Fruit fly (Drosophila melanogaster) whole organism, embryonic: Measurements from ENCODE around the gene Hap40.

ENCODE experiments used
- BEAF-32 ChIP-seq: fragments of 200-800 bp; sonication (Bioruptor generic); optimal IDR thresholded peaks from 3 replicates; lab custom pipeline; 2017; ENCODE audit warnings: missing biosample characterization, missing genetic modification characterization, mild to moderate bottlenecking, moderate library complexity, missing genetic modification reagents
- CG10267 ChIP-seq: fragments of 200-800 bp; sonication (Bioruptor generic); optimal IDR thresholded peaks from 2 replicates; lab custom pipeline; 2018; ENCODE audit warnings: missing biosample characterization, mild to moderate bottlenecking, missing genetic modification characterization, moderate library complexity
- CG11093 ChIP-seq: fragments of 200-800 bp; sonication (Bioruptor generic); IDR thresholded peaks from 3 replicates; pipeline ENCODE4 v1.3.6; 2022; ENCODE audit warnings: missing biosample characterization, missing genetic modification characterization
- CG11696 ChIP-seq: fragments of 200-800 bp; sonication (Bioruptor generic); IDR thresholded peaks from 2 replicates; pipeline ENCODE4 v1.3.6; 2022; ENCODE audit warnings: missing biosample characterization, missing genetic modification characterization
- CG12104 ChIP-seq: fragments of 200-800 bp; sonication (Bioruptor generic); optimal IDR thresholded peaks from 3 replicates; lab custom pipeline; 2016; ENCODE audit warnings: missing biosample characterization, missing genetic modification characterization
- CG14441 ChIP-seq: fragments of 200-800 bp; sonication (Bioruptor generic); IDR thresholded peaks from 2 replicates; pipeline ENCODE4 v1.3.6; 2022; ENCODE audit warnings: missing biosample characterization, missing genetic modification characterization
- CG2202 ChIP-seq: fragments of 200-800 bp; sonication (Bioruptor generic); optimal IDR thresholded peaks from 2 replicates; lab custom pipeline; 2018; ENCODE audit warnings: missing biosample characterization, mild to moderate bottlenecking, missing genetic modification characterization
- CG31224 ChIP-seq: fragments of 200-800 bp; sonication (Bioruptor generic); IDR thresholded peaks from 2 replicates; pipeline ENCODE4 v1.3.6; 2022; ENCODE audit warnings: missing biosample characterization, missing genetic modification characterization
- CG31388 ChIP-seq: fragments of 200-800 bp; sonication (Bioruptor generic); optimal IDR thresholded peaks from 2 replicates; lab custom pipeline; 2016; ENCODE audit warnings: missing biosample characterization, missing genetic modification characterization
- CG31441 ChIP-seq: fragments of 200-800 bp; sonication (Bioruptor generic); IDR thresholded peaks from 2 replicates; pipeline ENCODE4 v1.3.6; 2022; ENCODE audit warnings: missing biosample characterization, missing genetic modification characterization
- CG34224 ChIP-seq: fragments of 200-800 bp; sonication (Bioruptor generic); IDR thresholded peaks from 3 replicates; pipeline ENCODE4 v1.3.6; 2022; ENCODE audit warnings: missing biosample characterization, missing genetic modification characterization; ENCODE audit not compliant: partially characterized antibody
- CG3726 ChIP-seq: fragments of 200-800 bp; sonication (Bioruptor generic); IDR thresholded peaks from 3 replicates; pipeline ENCODE4, ENCODE4 v1.3.6; 2022; ENCODE audit warnings: missing biosample characterization, missing genetic modification characterization
- CG4617 ChIP-seq: fragments of 200-800 bp; sonication (Bioruptor generic); optimal IDR thresholded peaks from 3 replicates; lab custom pipeline; 2016; ENCODE audit warnings: missing biosample characterization, missing genetic modification characterization, borderline replicate concordance
- CG4730 ChIP-seq: fragments of 200-800 bp; sonication (Bioruptor generic); IDR thresholded peaks from 2 replicates; pipeline ENCODE4 v1.3.6; 2022; ENCODE audit warnings: missing biosample characterization, missing genetic modification characterization
- CG5953 ChIP-seq: fragments of 200-800 bp; sonication (Bioruptor generic); IDR thresholded peaks from 2 replicates; pipeline ENCODE4 v1.3.6; 2022; ENCODE audit warnings: missing biosample characterization, missing genetic modification characterization
- CG6813 ChIP-seq: fragments of 200-800 bp; sonication (Bioruptor generic); optimal IDR thresholded peaks from 2 replicates; lab custom pipeline; 2017; ENCODE audit warnings: missing biosample characterization, missing genetic modification characterization, mild to moderate bottlenecking, moderate library complexity, missing genetic modification reagents
- CG7372 ChIP-seq: fragments of 200-800 bp; sonication (Bioruptor generic); IDR thresholded peaks from 2 replicates; pipeline ENCODE4 v1.3.6; 2022; ENCODE audit warnings: missing biosample characterization, missing genetic modification characterization
- CG8281 ChIP-seq: fragments of 200-800 bp; sonication (Bioruptor generic); optimal IDR thresholded peaks from 2 replicates; lab custom pipeline; 2018; ENCODE audit warnings: missing biosample characterization, mild to moderate bottlenecking, missing genetic modification characterization, moderate library complexity
- Chrac-16 ChIP-seq: fragments of 200-800 bp; sonication (Bioruptor generic); optimal IDR thresholded peaks from 3 replicates; lab custom pipeline; 2016; ENCODE audit warnings: missing biosample characterization, missing genetic modification characterization
- CoRest ChIP-seq: fragments of 200-800 bp; sonication (Bioruptor generic); optimal IDR thresholded peaks from 3 replicates; lab custom pipeline; 2018; ENCODE audit warnings: missing biosample characterization, mild to moderate bottlenecking, missing genetic modification characterization, moderate library complexity
- Dll ChIP-seq: fragments of 200-800 bp; sonication (Bioruptor generic); IDR thresholded peaks from 4 replicates; pipeline ENCODE4 v1.3.6; 2022; ENCODE audit warnings: missing biosample characterization, missing genetic modification characterization; ENCODE audit not compliant: partially characterized antibody
- Ets65A ChIP-seq: fragments of 200-800 bp; sonication (Bioruptor generic); peaks from one replicate; lab custom pipeline; 2016; ENCODE audit warnings: missing biosample characterization, missing genetic modification characterization
- Gsc ChIP-seq: fragments of 200-800 bp; sonication (Bioruptor generic); IDR thresholded peaks from 2 replicates; pipeline ENCODE4 v1.3.6; 2022; ENCODE audit warnings: missing biosample characterization, missing genetic modification characterization
- Hr51 ChIP-seq, 2 experiments: fragments of 200-800 bp; sonication (Bioruptor generic); optimal IDR thresholded peaks; 2 replicates in 1 of 2; 3 replicates in 1 of 2; lab custom pipeline; 2016 to 2018; ENCODE audit warnings: missing biosample characterization in 2 of 2, missing genetic modification characterization in 2 of 2, mild to moderate bottlenecking in 1 of 2, moderate library complexity in 1 of 2
- MBD-R2 ChIP-seq: fragments of 200-800 bp; sonication (Bioruptor generic); IDR thresholded peaks from 2 replicates; pipeline ENCODE4 v1.3.6; 2022; ENCODE audit warnings: missing biosample characterization, missing genetic modification characterization
- MTF-1 ChIP-seq: fragments of 200-800 bp; sonication (Bioruptor generic); optimal IDR thresholded peaks from 2 replicates; lab custom pipeline; 2018; ENCODE audit warnings: missing biosample characterization, mild to moderate bottlenecking, missing genetic modification characterization, borderline replicate concordance
- Max ChIP-seq: fragments of 200-800 bp; sonication (Bioruptor generic); optimal IDR thresholded peaks from 2 replicates; lab custom pipeline; 2016; ENCODE audit warnings: missing biosample characterization, mild to moderate bottlenecking, missing genetic modification characterization
- Med ChIP-seq: fragments of 200-800 bp; sonication (Bioruptor generic); peaks from one replicate; lab custom pipeline; 2016; ENCODE audit warnings: missing biosample characterization, missing genetic modification characterization, mild to moderate bottlenecking, inconsistent platforms, moderate library complexity
- Scr ChIP-seq: fragments of 200-800 bp; sonication (Bioruptor generic); IDR thresholded peaks from 2 replicates; pipeline ENCODE4 v1.3.6; 2022; ENCODE audit warnings: missing biosample characterization, missing genetic modification characterization; ENCODE audit not compliant: partially characterized antibody
- al ChIP-seq: fragments of 200-800 bp; sonication (Bioruptor generic); IDR thresholded peaks from 2 replicates; pipeline ENCODE4 v1.3.6; 2022; ENCODE audit warnings: missing biosample characterization, missing genetic modification characterization
- az2 ChIP-seq: fragments of 200-800 bp; sonication (Bioruptor generic); optimal IDR thresholded peaks from 3 replicates; lab custom pipeline; 2016; ENCODE audit warnings: missing biosample characterization, missing genetic modification characterization
- bab2 ChIP-seq: fragments of 200-800 bp; sonication (Bioruptor generic); optimal IDR thresholded peaks from 2 replicates; lab custom pipeline; 2016; ENCODE audit warnings: missing biosample characterization, missing genetic modification characterization
- crc ChIP-seq: fragments of 200-800 bp; sonication (Bioruptor generic); optimal IDR thresholded peaks from 2 replicates; lab custom pipeline; 2016; ENCODE audit warnings: missing biosample characterization, missing genetic modification characterization
- dmrt99B ChIP-seq: fragments of 200-800 bp; sonication (Bioruptor generic); optimal IDR thresholded peaks from 2 replicates; lab custom pipeline; 2018; ENCODE audit warnings: missing biosample characterization, mild to moderate bottlenecking, missing genetic modification characterization, moderate library complexity
- gcm2 ChIP-seq: fragments of 200-800 bp; sonication (Bioruptor generic); optimal IDR thresholded peaks from 2 replicates; lab custom pipeline; 2016; ENCODE audit warnings: missing biosample characterization, missing genetic modification characterization
- gsb-n ChIP-seq: fragments of 200-800 bp; sonication (Bioruptor generic); optimal IDR thresholded peaks from 3 replicates; lab custom pipeline; 2018; ENCODE audit warnings: missing biosample characterization, mild to moderate bottlenecking, missing genetic modification characterization
- h ChIP-seq: fragments of >200 bp; optimal IDR thresholded peaks from 2 replicates; lab custom pipeline; 2017
- nerfin-2 ChIP-seq: fragments of 200-800 bp; sonication (Bioruptor generic); IDR thresholded peaks from 2 replicates; pipeline ENCODE4 v1.3.6; 2022; ENCODE audit warnings: missing biosample characterization, missing genetic modification characterization; ENCODE audit not compliant: partially characterized antibody
- onecut ChIP-seq: fragments of 200-800 bp; sonication (Bioruptor generic); IDR thresholded peaks from 2 replicates; pipeline ENCODE4 v1.3.6; 2022; ENCODE audit warnings: missing biosample characterization, missing genetic modification characterization
- p53 ChIP-seq: fragments of 200-800 bp; sonication (Bioruptor generic); optimal IDR thresholded peaks from 2 replicates; lab custom pipeline; 2016; ENCODE audit warnings: missing biosample characterization, missing genetic modification characterization
- salm ChIP-seq: fragments of 200-800 bp; sonication (Bioruptor generic); optimal IDR thresholded peaks from 2 replicates; lab custom pipeline; 2018; ENCODE audit warnings: missing biosample characterization, mild to moderate bottlenecking, missing genetic modification characterization
- sima ChIP-seq: fragments of 200-800 bp; sonication (Bioruptor generic); optimal IDR thresholded peaks from 2 replicates; lab custom pipeline; 2016; ENCODE audit warnings: missing biosample characterization, missing genetic modification characterization
- sr ChIP-seq: fragments of 200-800 bp; sonication (Bioruptor generic); IDR thresholded peaks from 3 replicates; pipeline ENCODE4 v1.3.6; 2022; ENCODE audit warnings: missing biosample characterization, missing genetic modification characterization
- tgo ChIP-seq: fragments of 200-800 bp; sonication (Bioruptor generic); IDR thresholded peaks from 3 replicates; pipeline ENCODE4 v1.3.6; 2022; ENCODE audit warnings: missing biosample characterization, missing genetic modification characterization
- twi ChIP-seq: fragments of 200-800 bp; optimal IDR thresholded peaks from 2 replicates; lab custom pipeline; 2019; ENCODE audit warnings: missing biosample characterization, mild to moderate bottlenecking, missing genetic modification characterization, moderate library complexity
- usp ChIP-seq: fragments of >200 bp; optimal IDR thresholded peaks from 2 replicates; lab custom pipeline; 2017; ENCODE audit warnings: missing biosample characterization, missing genetic modification characterization
- vfl ChIP-seq: fragments of 200-800 bp; sonication (Bioruptor generic); optimal IDR thresholded peaks from 2 replicates; lab custom pipeline; 2016; ENCODE audit warnings: missing biosample characterization, missing genetic modification characterization
- vvl ChIP-seq: fragments of 200-800 bp; sonication (Bioruptor generic); IDR thresholded peaks from 2 replicates; pipeline ENCODE4 v1.3.6; 2022; ENCODE audit warnings: missing biosample characterization, missing genetic modification characterization
- yki ChIP-seq: fragments of >200 bp; optimal IDR thresholded peaks from 3 replicates; lab custom pipeline; 2018

Hap40 gene

DNA sequence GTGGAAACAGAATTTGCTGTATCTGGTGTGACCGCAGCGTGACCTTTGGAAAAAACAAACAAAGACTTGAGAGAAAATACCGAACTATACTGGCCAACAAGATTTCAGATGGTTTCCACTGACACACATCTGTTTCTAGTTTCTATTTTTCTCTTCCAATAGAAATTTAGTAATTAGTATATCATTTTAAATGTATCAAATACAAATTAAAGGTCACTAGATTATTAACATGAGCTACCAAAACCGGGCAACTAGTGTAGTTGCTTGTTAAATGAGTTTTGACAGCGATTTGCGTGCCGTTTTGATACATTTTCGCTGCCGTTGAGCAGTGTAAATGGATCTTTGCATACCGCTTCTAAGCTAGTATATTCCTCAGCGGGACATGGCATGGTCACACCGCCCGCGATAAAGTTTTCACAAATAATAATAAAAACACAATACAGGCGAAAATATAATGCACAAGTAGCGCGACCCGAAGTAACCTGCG, at the start of gene Hap40, which contains the start of gene Pis (continued):
- TF ChIP-seq gsb-n (tag; lab: Kevin White, UChicago) (peak; percentile 45), al (GFP tag; lab: Robert Waterston, UW) (peak; percentile 58), Scr (GFP tag; lab: Robert Waterston, UW) (no peak), CG5953 (GFP tag; lab: Robert Waterston, UW) (no peak), MTF-1 (GFP tag; lab: Kevin White, UChicago) (no peak), CG4730 (peak; percentile 39; the same call in 1 of the 2 replicates), CG31441 (GFP tag; lab: Robert Waterston, UW) (peak; percentile 75), bab2 (GFP tag; lab: Kevin White, UChicago) (peak; percentile 35), MBD-R2 (peak; percentile 48; the same call in 1 of the 2 replicates), CG2202 (tag; lab: Kevin White, UChicago) (no peak), Max (GFP tag; lab: Kevin White, UChicago) (peak; percentile 63), sr (GFP tag; lab: Robert Waterston, UW) (no peak), Chrac-16 (GFP tag; lab: Kevin White, UChicago) (peak; percentile 74), CG31224 (GFP tag; lab: Robert Waterston, UW) (peak; percentile 58), sima (GFP tag; lab: Kevin White, UChicago) (no peak), onecut (GFP tag; lab: Robert Waterston, UW) (peak; percentile 41), CG34224 (no peak), CG11093 (GFP tag; lab: Robert Waterston, UW) (peak; percentile 76; the same call in 2 of the 3 replicates), Hr51 (GFP tag; optimal IDR thresholded peaks at IDR 0.05; lab: Kevin White, UChicago) (peak; percentile 43 to 73), crc (GFP tag; lab: Kevin White, UChicago) (no peak), CG8281 (peak; percentile 37), gcm2 (GFP tag; lab: Kevin White, UChicago) (no peak), nerfin-2 (GFP tag; lab: Robert Waterston, UW) (no peak), yki (lab: Kevin White, UChicago) (no peak), CG3726 (GFP tag; lab: Robert Waterston, UW) (0 out of 3 replicates have a peak, but pooled peaks have one; percentile 22), CG14441 (GFP tag; lab: Robert Waterston, UW) (peak; percentile 74), h (lab: Kevin White, UChicago) (no peak), usp (GFP tag; lab: Kevin White, UChicago) (no peak), az2 (GFP tag; lab: Kevin White, UChicago) (peak; percentile 44), tgo (GFP tag; lab: Robert Waterston, UW) (peak; percentile 78), vfl (GFP tag; lab: Kevin White, UChicago) (peak; percentile 43), twi (tag; lab: Kevin White, UChicago) (peak; percentile 63)
- TF ChIP-seq, all 482 proteins: peak for 278

DNA sequence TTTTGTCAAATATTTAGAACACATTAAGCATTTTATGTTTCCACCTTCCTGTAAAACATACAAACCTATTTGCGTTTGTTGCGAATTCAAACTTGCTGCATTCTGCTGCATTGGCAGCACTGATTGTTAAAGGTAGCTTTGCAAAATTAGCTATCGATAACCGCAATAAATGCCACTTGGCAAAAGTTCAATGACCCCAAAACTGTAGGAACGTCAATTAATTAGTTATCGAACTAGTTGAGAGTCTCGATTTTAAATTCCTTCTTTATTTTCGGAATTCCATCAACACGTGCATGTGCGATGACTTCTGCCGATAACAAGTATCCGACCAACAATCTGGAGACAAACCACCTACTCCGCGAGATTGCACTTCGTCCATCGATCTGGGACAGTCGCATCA, 41.6 kb upstream of the Hap40 start, which contains the start of gene CG8119:
TSS of gene CG8119 (plus strand) at position 301 of the 400 bp plus-strand sequence.
- TF ChIP-seq CG10267 (tag; lab: Kevin White, UChicago), result no peak
- TF ChIP-seq CG6813 (GFP tag; lab: Kevin White, UChicago), result no peak
- TF ChIP-seq Ets65A (GFP tag; lab: Kevin White, UChicago), result peak; percentile 65
- no peak for TF ChIP-seq CG11696 (GFP tag; lab: Robert Waterston, UW)

DNA sequence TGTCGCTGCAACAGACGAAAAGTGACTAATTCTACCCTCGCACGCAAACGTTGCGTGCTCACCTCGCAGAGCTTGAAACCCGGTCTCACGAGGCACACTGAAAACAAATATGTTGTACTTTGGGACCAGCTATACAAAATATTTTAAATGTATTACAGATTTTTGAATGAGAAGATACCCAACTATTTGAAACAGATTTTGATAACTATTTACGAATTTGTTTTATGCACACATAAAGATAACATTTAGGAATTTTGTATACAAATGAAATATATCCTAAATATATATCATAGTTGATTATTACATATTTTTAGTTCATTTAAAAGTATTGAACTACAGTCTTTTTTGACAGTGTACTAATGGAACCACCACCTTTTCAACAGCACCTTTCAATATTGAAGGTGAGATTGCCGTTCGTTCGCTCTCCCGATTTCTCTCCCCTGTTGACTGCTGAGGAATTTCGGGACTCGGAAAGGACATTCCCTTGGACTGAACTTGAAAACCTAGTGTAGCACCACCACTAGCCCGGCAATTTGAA, 32.8 kb upstream of the Hap40 start, which contains the start of gene CG15646:
TSS of gene CG15646 (minus strand) at position 4 of the 538 bp plus-strand sequence.
- TF ChIP-seq Med (GFP tag; lab: Kevin White, UChicago) (no peak), CoRest (tag; lab: Kevin White, UChicago) (peak; percentile 85), CG12104 (GFP tag; lab: Kevin White, UChicago) (peak; percentile 47), BEAF-32 (GFP tag; lab: Kevin White, UChicago) (no peak), CG7372 (0 out of 2 replicates have a peak, but pooled peaks have one; percentile 22), Gsc (GFP tag; lab: Robert Waterston, UW) (no peak), salm (tag; lab: Kevin White, UChicago) (peak; percentile 49), Dll (GFP tag; lab: Robert Waterston, UW) (no peak), p53 (GFP tag; lab: Kevin White, UChicago) (no peak), CG4617 (peak; percentile 6), vvl (GFP tag; lab: Robert Waterston, UW) (peak; percentile 68), CG11093 (GFP tag; lab: Robert Waterston, UW) (0 out of 3 replicates have a peak, but pooled peaks have one; percentile 44), dmrt99B (tag; lab: Kevin White, UChicago) (peak; percentile 78), CG31388 (GFP tag; lab: Kevin White, UChicago) (no peak)
